Worm (Caenorhabditis elegans) whole organism, L3 larva: ENCODE measurements around the gene fbxb-81.
A peak's percentile ranks its signal among the peaks of the same experiment; 100 is the strongest.

Experiments
- R02D3.7 ChIP-seq: fragments of 150-350 bp; optimal IDR thresholded peaks from 2 replicates; lab custom pipeline; 2014; ENCODE audit warnings: missing biosample characterization, missing genetic modification characterization
- ZK546.5 ChIP-seq: sonication (generic microtip); optimal IDR thresholded peaks from 2 replicates; lab custom pipeline; 2017; ENCODE audit warnings: missing biosample characterization, missing genetic modification characterization
- ama-1 ChIP-seq: fragments of 150-350 bp; optimal IDR thresholded peaks from 2 replicates; lab custom pipeline; 2018
- ceh-16 ChIP-seq: sonication (generic microtip); optimal IDR thresholded peaks from 2 replicates; lab custom pipeline; 2017; ENCODE audit warnings: missing biosample characterization, missing genetic modification characterization
- ceh-82 ChIP-seq: fragments of 150-350 bp; optimal IDR thresholded peaks from 2 replicates; lab custom pipeline; 2014; ENCODE audit warnings: missing biosample characterization, missing genetic modification characterization
- ceh-9 ChIP-seq: sonication (generic microtip); optimal IDR thresholded peaks from 2 replicates; lab custom pipeline; 2018; ENCODE audit warnings: missing biosample characterization, missing genetic modification characterization
- egl-27 ChIP-seq: sonication (generic microtip); optimal IDR thresholded peaks from 4 replicates; lab custom pipeline; 2017; ENCODE audit warnings: missing biosample characterization, missing genetic modification reagents, missing genetic modification characterization
- egl-5 ChIP-seq: fragments of 150-350 bp; optimal IDR thresholded peaks from 2 replicates; lab custom pipeline; 2017; ENCODE audit warnings: missing biosample characterization, missing genetic modification reagents, missing genetic modification characterization, inconsistent platforms
- elt-1 ChIP-seq: fragments of 150-350 bp; optimal IDR thresholded peaks from 2 replicates; lab custom pipeline; 2014; ENCODE audit warnings: missing biosample characterization, missing genetic modification characterization
- elt-2 ChIP-seq: sonication (generic microtip); optimal IDR thresholded peaks from 2 replicates; lab custom pipeline; 2016; ENCODE audit warnings: missing genetic modification reagents, mild to moderate bottlenecking, missing genetic modification characterization, missing compliant biosample characterization
- elt-3 ChIP-seq, 3 experiments: fragments of 150-350 bp in 1 of 3; sonication (generic microtip) in 2 of 3; optimal IDR thresholded peaks; 2 replicates in 2 of 3; 4 replicates in 1 of 3; lab custom pipeline; 2014 to 2017; ENCODE audit warnings: missing biosample characterization in 3 of 3, missing genetic modification characterization in 3 of 3
- eor-1 ChIP-seq, 2 experiments: fragments of 150-350 bp; optimal IDR thresholded peaks; 2 replicates each; lab custom pipeline; 2014 to 2018; ENCODE audit warnings: missing biosample characterization in 2 of 2, missing genetic modification characterization in 2 of 2
- fkh-10 ChIP-seq: sonication (generic microtip); optimal IDR thresholded peaks from 2 replicates; lab custom pipeline; 2017; ENCODE audit warnings: missing biosample characterization, missing genetic modification reagents, missing genetic modification characterization
- fkh-2 ChIP-seq: fragments of 150-350 bp; optimal IDR thresholded peaks from 2 replicates; lab custom pipeline; 2014; ENCODE audit warnings: missing biosample characterization, missing genetic modification reagents, missing genetic modification characterization
- fos-1 ChIP-seq: fragments of 150-350 bp; optimal IDR thresholded peaks from 2 replicates; lab custom pipeline; 2014; ENCODE audit warnings: missing biosample characterization, missing genetic modification characterization
- hmg-11 ChIP-seq: sonication (generic microtip); optimal IDR thresholded peaks from 2 replicates; lab custom pipeline; 2016; ENCODE audit warnings: missing genetic modification characterization, missing compliant biosample characterization
- jun-1 ChIP-seq: fragments of 150-350 bp; optimal IDR thresholded peaks from 2 replicates; lab custom pipeline; 2014; ENCODE audit warnings: missing biosample characterization, missing genetic modification reagents, missing genetic modification characterization
- lin-15B ChIP-seq: fragments of 150-350 bp; optimal IDR thresholded peaks from 2 replicates; lab custom pipeline; 2014; ENCODE audit warnings: missing biosample characterization, missing genetic modification characterization
- lin-39 ChIP-seq: fragments of 150-350 bp; optimal IDR thresholded peaks from 2 replicates; lab custom pipeline; 2018; ENCODE audit warnings: missing biosample characterization, missing genetic modification reagents, missing genetic modification characterization
- mdl-1 ChIP-seq: fragments of 150-350 bp; optimal IDR thresholded peaks from 2 replicates; lab custom pipeline; 2014; ENCODE audit warnings: missing biosample characterization, missing genetic modification characterization
- mml-1 ChIP-seq: fragments of 150-350 bp; sonication (generic microtip); optimal IDR thresholded peaks from 3 replicates; lab custom pipeline; 2014; ENCODE audit warnings: missing biosample characterization, missing genetic modification characterization
- nfya-1 ChIP-seq: sonication (generic microtip); optimal IDR thresholded peaks from 2 replicates; lab custom pipeline; 2017; ENCODE audit warnings: missing genetic modification characterization, mild to moderate bottlenecking, missing compliant biosample characterization, antibody characterized with exemption, moderate library complexity; ENCODE audit not compliant: insufficient read depth
- nhr-11 ChIP-seq: fragments of 150-350 bp; optimal IDR thresholded peaks from 2 replicates; lab custom pipeline; 2014; ENCODE audit warnings: missing biosample characterization, missing genetic modification characterization
- nhr-12 ChIP-seq: fragments of 150-350 bp; optimal IDR thresholded peaks from 2 replicates; lab custom pipeline; 2014; ENCODE audit warnings: missing biosample characterization, missing genetic modification characterization
- nhr-23 ChIP-seq: fragments of 150-350 bp; optimal IDR thresholded peaks from 2 replicates; lab custom pipeline; 2014; ENCODE audit warnings: missing biosample characterization, missing genetic modification reagents, missing genetic modification characterization
- nhr-237 ChIP-seq: fragments of 150-350 bp; optimal IDR thresholded peaks from 2 replicates; lab custom pipeline; 2014; ENCODE audit warnings: missing biosample characterization, missing genetic modification characterization
- nhr-25 ChIP-seq: sonication (generic microtip); optimal IDR thresholded peaks from 2 replicates; lab custom pipeline; 2017; ENCODE audit warnings: missing biosample characterization, missing genetic modification characterization
- nhr-28 ChIP-seq: fragments of 150-350 bp; optimal IDR thresholded peaks from 2 replicates; lab custom pipeline; 2014; ENCODE audit warnings: missing biosample characterization, missing genetic modification characterization
- nhr-43 ChIP-seq: sonication (generic microtip); optimal IDR thresholded peaks from 2 replicates; lab custom pipeline; 2016; ENCODE audit warnings: mild to moderate bottlenecking, missing genetic modification characterization, missing compliant biosample characterization; ENCODE audit not compliant: poor library complexity, severe bottlenecking
- nhr-67 ChIP-seq: fragments of 150-350 bp; optimal IDR thresholded peaks from 2 replicates; lab custom pipeline; 2014; ENCODE audit warnings: missing biosample characterization, missing genetic modification characterization
- nhr-76 ChIP-seq: fragments of 150-350 bp; sonication (generic microtip); optimal IDR thresholded peaks from 5 replicates; lab custom pipeline; 2014; ENCODE audit warnings: missing biosample characterization, missing genetic modification characterization
- nhr-77 ChIP-seq: fragments of 150-350 bp; optimal IDR thresholded peaks from 2 replicates; lab custom pipeline; 2014; ENCODE audit warnings: missing biosample characterization, missing genetic modification characterization
- pha-4 ChIP-seq: fragments of 150-350 bp; optimal IDR thresholded peaks from 2 replicates; lab custom pipeline; 2014; ENCODE audit warnings: missing biosample characterization, missing genetic modification reagents, missing genetic modification characterization
- pqm-1 ChIP-seq: fragments of 150-350 bp; optimal IDR thresholded peaks from 2 replicates; lab custom pipeline; 2017; ENCODE audit warnings: missing biosample characterization, missing genetic modification characterization, inconsistent platforms
- skn-1 ChIP-seq: fragments of 150-350 bp; optimal IDR thresholded peaks from 2 replicates; lab custom pipeline; 2014; ENCODE audit warnings: missing biosample characterization, missing genetic modification characterization
- snpc-4 ChIP-seq: fragments of 150-350 bp; optimal IDR thresholded peaks from 2 replicates; lab custom pipeline; 2014; ENCODE audit warnings: missing biosample characterization, missing genetic modification characterization
- tbx-2 ChIP-seq: sonication (generic microtip); optimal IDR thresholded peaks from 2 replicates; lab custom pipeline; 2016; ENCODE audit warnings: mild to moderate bottlenecking, missing genetic modification characterization, missing compliant biosample characterization
- unc-39 ChIP-seq: sonication (generic microtip); optimal IDR thresholded peaks from 4 replicates; lab custom pipeline; 2017; ENCODE audit warnings: missing biosample characterization, missing genetic modification characterization
- zag-1 ChIP-seq: fragments of 150-350 bp; optimal IDR thresholded peaks from 2 replicates; lab custom pipeline; 2014; ENCODE audit warnings: missing biosample characterization, missing genetic modification characterization
- ztf-4 ChIP-seq: fragments of 150-350 bp; optimal IDR thresholded peaks from 2 replicates; lab custom pipeline; 2014; ENCODE audit warnings: missing biosample characterization, missing genetic modification characterization

Gene fbxb-81

ce11 chrIII:164775-165174 is 23.8 kb upstream of the fbxb-81 start, which contains the start of gene F40G9.8:
Gene F40G9.8, minus strand, starts transcription at chrIII:164875.
- TF ChIP-seq egl-5 (no peak), elt-3 (tag; optimal IDR thresholded peaks at IDR 0.05; lab: Kevin White, UChicago) (no peak), fkh-2 (tag; lab: Kevin White, UChicago) (no peak)

- TF ChIP-seq pqm-1, result no peak
- TF ChIP-seq elt-3 (tag; optimal IDR thresholded peaks at IDR 0.05; lab: Kevin White, UChicago), result no peak
- TF ChIP-seq nhr-77, result no peak
- no peak for TF ChIP-seq unc-39
- no peak for TF ChIP-seq fos-1 (tag; lab: Kevin White, UChicago)
- TF ChIP-seq nhr-43, result no peak
- no peak for TF ChIP-seq elt-1 (tag; lab: Kevin White, UChicago)
- no peak for TF ChIP-seq ama-1
- no peak for TF ChIP-seq mdl-1
- TF ChIP-seq mml-1 (tag; lab: Kevin White, UChicago), result no peak
- no peak for TF ChIP-seq pha-4 (tag; lab: Kevin White, UChicago)
Observed at ce11 chrIII:159665-160064, 18.6 kb upstream of the fbxb-81 start.

- no peak for TF ChIP-seq eor-1 (tag; optimal IDR thresholded peaks at IDR 0.05; lab: Kevin White, UChicago)
- TF ChIP-seq fos-1 (tag; lab: Kevin White, UChicago), result no peak
- TF ChIP-seq skn-1 (tag; lab: Kevin White, UChicago), result no peak
- TF ChIP-seq lin-15B (tag; lab: Kevin White, UChicago), result no peak
- no peak for TF ChIP-seq ceh-16
- no peak for TF ChIP-seq ZK546.5 (tag; lab: Kevin White, UChicago)
- TF ChIP-seq nhr-76 (tag; lab: Kevin White, UChicago), result no peak
- no peak for TF ChIP-seq pqm-1
- TF ChIP-seq egl-27 (tag; lab: Kevin White, UChicago), result no peak
- TF ChIP-seq ztf-4 (tag; lab: Kevin White, UChicago), result no peak
- no peak for TF ChIP-seq nhr-25 (tag; lab: Kevin White, UChicago)
- TF ChIP-seq lin-39 (tag; lab: Kevin White, UChicago), result no peak
- no peak for TF ChIP-seq nhr-23 (tag; lab: Kevin White, UChicago)
Observed at ce11 chrIII:159149-159548, 18.1 kb upstream of the fbxb-81 start.

ce11 chrIII:157980-158379 is 17.0 kb upstream of the fbxb-81 start:
- TF ChIP-seq skn-1 (tag; lab: Kevin White, UChicago) (no peak), nhr-67 (no peak), fkh-2 (tag; lab: Kevin White, UChicago) (no peak), fkh-10 (GFP tag; lab: Kevin White, UChicago) (no peak), nhr-28 (tag; lab: Kevin White, UChicago) (no peak), tbx-2 (tag; lab: Kevin White, UChicago) (no peak), zag-1 (tag; lab: Kevin White, UChicago) (no peak), R02D3.7 (tag; lab: Kevin White, UChicago) (no peak), pha-4 (tag; lab: Kevin White, UChicago) (no peak), nhr-12 (no peak)

- TF ChIP-seq pha-4 (tag; lab: Kevin White, UChicago) (no peak), nhr-25 (tag; lab: Kevin White, UChicago) (no peak), nhr-76 (tag; lab: Kevin White, UChicago) (no peak), lin-15B (tag; lab: Kevin White, UChicago) (no peak), nhr-237 (tag; lab: Kevin White, UChicago) (no peak), fos-1 (tag; lab: Kevin White, UChicago) (no peak), snpc-4 (tag; lab: Kevin White, UChicago) (no peak), jun-1 (tag; lab: Kevin White, UChicago) (no peak), fkh-10 (GFP tag; lab: Kevin White, UChicago) (no peak)
- TF ChIP-seq, all 47 proteins: peak for 0
Observed at ce11 chrIII:156645-157044, 15.6 kb upstream of the fbxb-81 start, which contains the start of the genes zig-13 and ver-1. Gene zig-13, minus strand, starts transcription at chrIII:156745. Gene ver-1, plus strand, starts transcription at chrIII:156824.

ce11 chrIII:154168-154567 is 13.2 kb upstream of the fbxb-81 start:
- TF ChIP-seq nhr-28 (tag; lab: Kevin White, UChicago) (no peak), nhr-77 (no peak), elt-1 (tag; lab: Kevin White, UChicago) (no peak), ztf-4 (tag; lab: Kevin White, UChicago) (no peak), mml-1 (tag; lab: Kevin White, UChicago) (no peak), ceh-82 (no peak), fos-1 (tag; lab: Kevin White, UChicago) (peak; percentile 45), pqm-1 (peak; percentile 100), tbx-2 (tag; lab: Kevin White, UChicago) (no peak), mdl-1 (no peak), egl-27 (tag; lab: Kevin White, UChicago) (peak; percentile 81), elt-2 (tag; lab: Kevin White, UChicago) (peak; percentile 100), elt-3 (tag; optimal IDR thresholded peaks at IDR 0.05; lab: Kevin White, UChicago) (peak in 2 of 3 experiments; percentile 1 to 56), hmg-11 (tag; lab: Kevin White, UChicago) (no peak), ceh-9 (no peak), nhr-25 (tag; lab: Kevin White, UChicago) (no peak), skn-1 (tag; lab: Kevin White, UChicago) (peak; percentile 26), jun-1 (tag; lab: Kevin White, UChicago) (peak; percentile 98), nfya-1 (tag; lab: Kevin White, UChicago) (no peak), nhr-11 (tag; lab: Kevin White, UChicago) (no peak)
